Fruit fly (Drosophila melanogaster): ENCODE data around the gene CG6763.
A peak's percentile ranks its signal among the peaks of the same experiment; 100 is the strongest.

The CG6763 gene

DNA sequence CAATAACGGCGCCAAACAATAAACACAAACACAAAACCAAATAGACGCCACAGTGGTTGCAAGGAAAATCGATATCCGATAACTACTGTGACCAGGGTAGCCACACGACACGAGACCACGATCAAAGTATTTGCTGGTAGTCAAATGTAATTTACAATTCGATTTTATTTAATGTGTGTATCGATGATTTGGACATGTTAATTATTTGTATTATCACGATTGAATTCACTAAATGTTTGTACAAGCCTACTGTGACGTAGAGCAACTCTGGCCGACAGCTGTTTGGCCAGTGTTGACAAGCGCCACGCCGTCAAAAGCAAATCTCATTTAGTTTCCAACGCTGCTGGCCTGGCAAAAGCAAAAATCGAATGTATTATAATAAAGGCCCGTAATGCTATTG lies 32.5 kb upstream of the CG6763 start, which contains the start of the genes Rad60 and EloA (continued):
- TF ChIP-seq CG11902 (GFP tag; optimal IDR thresholded peaks at IDR 0.05) (peak; percentile 42), dac (GFP tag; optimal IDR thresholded peaks at IDR 0.05) (no peak), fd59A (GFP tag; optimal IDR thresholded peaks at IDR 0.05) (peak; percentile 25), Eip93F (GFP tag; optimal IDR thresholded peaks at IDR 0.05) (no peak), acj6 (GFP tag; optimal IDR thresholded peaks at IDR 0.05) (peak; percentile 80), Sox14 (GFP tag; optimal IDR thresholded peaks at IDR 0.05) (peak; percentile 89), achi (GFP tag; optimal IDR thresholded peaks at IDR 0.05) (peak; percentile 76), fd85E (GFP tag; optimal IDR thresholded peaks at IDR 0.05) (no peak), Blimp-1 (GFP tag; optimal IDR thresholded peaks at IDR 0.05) (peak; percentile 12), svp (GFP tag) (peak; percentile 87), eg (GFP tag; IDR thresholded peaks at IDR 0.05) (peak; percentile 77), vri (GFP tag; optimal IDR thresholded peaks at IDR 0.05) (no peak), CG32006 (GFP tag; optimal IDR thresholded peaks at IDR 0.05) (peak; percentile 59), CG6163 (GFP tag; IDR thresholded peaks at IDR 0.05) (peak; percentile 70; the same call in 2 of the 3 replicates), pdm3 (GFP tag; optimal IDR thresholded peaks at IDR 0.05) (peak; percentile 84), salr (GFP tag; optimal IDR thresholded peaks at IDR 0.05) (peak in 1 of 2 experiments; percentile 50), CG1621 (tag; optimal IDR thresholded peaks at IDR 0.05) (peak; percentile 52), CG8119 (GFP tag; IDR thresholded peaks at IDR 0.05) (no peak), esn (GFP tag; optimal IDR thresholded peaks at IDR 0.05) (peak; percentile 87), Lpt (GFP tag; optimal IDR thresholded peaks at IDR 0.05) (peak; percentile 36), Eip75B (GFP tag; optimal IDR thresholded peaks at IDR 0.05) (peak; percentile 79), spab (GFP tag; optimal IDR thresholded peaks at IDR 0.05) (no peak), Hr38 (GFP tag; optimal IDR thresholded peaks at IDR 0.05) (peak; percentile 43), CG7368 (GFP tag; optimal IDR thresholded peaks at IDR 0.05) (peak; percentile 66), CG8319 (GFP tag; optimal IDR thresholded peaks at IDR 0.05) (peak; percentile 56), Gug (GFP tag; IDR thresholded peaks at IDR 0.05) (peak; percentile 43; the same call in 1 of the 2 replicates), CG16779 (tag; optimal IDR thresholded peaks at IDR 0.05) (no peak), Ets21C (GFP tag; optimal IDR thresholded peaks at IDR 0.05) (no peak), fkh (GFP tag; optimal IDR thresholded peaks at IDR 0.05) (peak; percentile 92), CG34406 (GFP tag; optimal IDR thresholded peaks at IDR 0.05) (peak; percentile 73), CG8632 (GFP tag; optimal IDR thresholded peaks at IDR 0.05) (peak; percentile 59), OdsH (GFP tag; optimal IDR thresholded peaks at IDR 0.05) (peak; percentile 82), Met (GFP tag; optimal IDR thresholded peaks at IDR 0.05) (peak; percentile 75), CG6276 (GFP tag; optimal IDR thresholded peaks at IDR 0.05) (no peak), CG6854 (GFP tag; optimal IDR thresholded peaks at IDR 0.05) (peak; percentile 33)

DNA sequence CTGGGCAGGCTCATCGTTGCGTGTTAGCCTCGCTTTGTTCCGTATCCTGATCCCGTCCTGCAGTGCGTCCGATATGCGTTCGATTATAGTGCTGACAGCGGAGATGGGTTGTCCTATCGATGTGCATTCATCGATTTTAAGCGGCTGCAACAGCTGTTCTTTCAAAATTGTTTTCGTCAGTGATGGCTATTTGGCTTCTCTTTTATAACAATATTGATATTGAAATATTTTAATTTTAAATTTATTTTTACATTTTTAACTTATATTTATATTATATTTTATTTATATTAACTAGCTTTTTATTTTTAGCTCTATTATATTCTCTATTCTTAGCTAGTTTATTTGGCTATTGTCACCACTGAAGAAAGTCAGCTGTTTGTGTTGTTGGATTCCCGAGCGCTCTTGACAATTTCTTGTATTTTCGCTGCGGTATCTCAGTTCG lies 25.8 kb upstream of the CG6763 start, which contains the start of the genes wda and Pex11c:
Gene wda (minus strand): TSS at position 102 of the 442 bp plus-strand sequence.
Gene Pex11c (plus strand): TSS at position 380 of the 442 bp plus-strand sequence.
- TF ChIP-seq CG6163 (GFP tag; IDR thresholded peaks at IDR 0.05) (no peak), CG6792 (GFP tag; optimal IDR thresholded peaks at IDR 0.05) (peak; percentile 78), Ets96B (tag; optimal IDR thresholded peaks at IDR 0.05) (peak; percentile 84), acj6 (GFP tag; optimal IDR thresholded peaks at IDR 0.05) (peak; percentile 85), svp (GFP tag) (no peak), CG3919 (GFP tag; optimal IDR thresholded peaks at IDR 0.05) (peak; percentile 59), CG3032 (tag; optimal IDR thresholded peaks at IDR 0.05) (peak; percentile 86), CG32006 (GFP tag; optimal IDR thresholded peaks at IDR 0.05) (peak; percentile 86), CG1621 (tag; optimal IDR thresholded peaks at IDR 0.05) (peak; percentile 44), net (GFP tag; optimal IDR thresholded peaks at IDR 0.05) (peak; percentile 65), CG11762 (GFP tag; optimal IDR thresholded peaks at IDR 0.05; ENCODE audit: insufficient read depth) (peak; percentile 27), Lpt (GFP tag; optimal IDR thresholded peaks at IDR 0.05) (peak; percentile 7), OdsH (GFP tag; optimal IDR thresholded peaks at IDR 0.05) (peak; percentile 80), achi (GFP tag; optimal IDR thresholded peaks at IDR 0.05) (peak; percentile 86), CG9139 (GFP tag; optimal IDR thresholded peaks at IDR 0.05) (no peak), CG34406 (GFP tag; optimal IDR thresholded peaks at IDR 0.05) (peak; percentile 78), Eip75B (GFP tag; optimal IDR thresholded peaks at IDR 0.05) (peak; percentile 12), Smox (GFP tag; optimal IDR thresholded peaks at IDR 0.05) (no peak), CG15336 (GFP tag; IDR thresholded peaks at IDR 0.05) (peak; percentile 69), Sox14 (GFP tag; optimal IDR thresholded peaks at IDR 0.05) (peak; percentile 41), CG16779 (tag; optimal IDR thresholded peaks at IDR 0.05) (no peak), fkh (GFP tag; optimal IDR thresholded peaks at IDR 0.05) (peak; percentile 54), CG11294 (GFP tag; IDR thresholded peaks at IDR 0.05) (peak; percentile 62; the same call in 1 of the 2 replicates), eg (GFP tag; IDR thresholded peaks at IDR 0.05) (no peak; the same call in 2 of the 3 replicates), dsx (GFP tag; optimal IDR thresholded peaks at IDR 0.05; ENCODE audit: poor library complexity, severe bottlenecking) (peak; percentile 78), Met (GFP tag; optimal IDR thresholded peaks at IDR 0.05) (peak; percentile 53), CG7368 (GFP tag; optimal IDR thresholded peaks at IDR 0.05) (peak; percentile 28), Hr39 (GFP tag; optimal IDR thresholded peaks at IDR 0.05) (peak; percentile 56), ss (GFP tag; optimal IDR thresholded peaks at IDR 0.05) (peak in 1 of 2 experiments; percentile 49), Blimp-1 (GFP tag; optimal IDR thresholded peaks at IDR 0.05) (no peak)

Data from whole organism, prepupa.